Fruit fly (Drosophila melanogaster) whole organism, embryonic: ENCODE data around the gene CG11811.

Experiments used
- Ada2b ChIP-seq: fragments of 200-800 bp; sonication (Bioruptor generic); IDR thresholded peaks from 2 replicates; pipeline ENCODE4 v1.3.6; 2022; ENCODE audit warnings: missing biosample characterization, missing genetic modification characterization
- Adf1 ChIP-seq: fragments of 200-800 bp; sonication (Bioruptor generic); IDR thresholded peaks from 2 replicates; pipeline ENCODE4 v1.3.6; 2022; ENCODE audit warnings: missing biosample characterization, missing genetic modification characterization
- CG12104 ChIP-seq: fragments of 200-800 bp; sonication (Bioruptor generic); optimal IDR thresholded peaks from 3 replicates; lab custom pipeline; 2016; ENCODE audit warnings: missing biosample characterization, missing genetic modification characterization
- CG12391 ChIP-seq: fragments of 200-800 bp; sonication (Bioruptor generic); optimal IDR thresholded peaks from 3 replicates; lab custom pipeline; 2018; ENCODE audit warnings: missing biosample characterization, mild to moderate bottlenecking, missing genetic modification characterization, moderate library complexity
- CG13894 ChIP-seq: fragments of 200-800 bp; sonication (Bioruptor generic); optimal IDR thresholded peaks from 3 replicates; lab custom pipeline; 2018; ENCODE audit warnings: missing biosample characterization, mild to moderate bottlenecking, missing genetic modification characterization, moderate library complexity
- CG15269 ChIP-seq: fragments of 200-800 bp; sonication (Bioruptor generic); optimal IDR thresholded peaks from 2 replicates; lab custom pipeline; 2018; ENCODE audit warnings: missing biosample characterization, mild to moderate bottlenecking, missing genetic modification characterization, moderate library complexity
- CG3065 ChIP-seq: fragments of 200-800 bp; sonication (Bioruptor generic); optimal IDR thresholded peaks from 2 replicates; lab custom pipeline; 2016; ENCODE audit warnings: missing biosample characterization, missing genetic modification characterization
- CG34224 ChIP-seq: fragments of 200-800 bp; sonication (Bioruptor generic); IDR thresholded peaks from 3 replicates; pipeline ENCODE4 v1.3.6; 2022; ENCODE audit warnings: missing biosample characterization, missing genetic modification characterization; ENCODE audit not compliant: partially characterized antibody
- CG34422 ChIP-seq: fragments of 200-800 bp; sonication (Bioruptor generic); IDR thresholded peaks from 3 replicates; pipeline ENCODE4 v1.3.6; 2022; ENCODE audit warnings: missing biosample characterization, missing genetic modification characterization
- CG42726 ChIP-seq: fragments of 200-800 bp; sonication (Bioruptor generic); IDR thresholded peaks from 2 replicates; pipeline ENCODE4 v1.3.6; 2022; ENCODE audit warnings: missing biosample characterization, missing genetic modification characterization; ENCODE audit not compliant: partially characterized antibody
- CG5180 ChIP-seq: fragments of 200-800 bp; sonication (Bioruptor generic); optimal IDR thresholded peaks from 3 replicates; lab custom pipeline; 2017; ENCODE audit warnings: missing biosample characterization, missing genetic modification characterization, mild to moderate bottlenecking, moderate library complexity, missing genetic modification reagents
- CG6654 ChIP-seq: fragments of 200-800 bp; sonication (Bioruptor generic); optimal IDR thresholded peaks from 2 replicates; lab custom pipeline; 2017; ENCODE audit warnings: missing biosample characterization, mild to moderate bottlenecking, missing genetic modification characterization
- CG8290 ChIP-seq, 3 experiments: fragments of 200-800 bp; sonication (Bioruptor generic); optimal IDR thresholded peaks; 2 replicates each; lab custom pipeline; 2016 to 2019; ENCODE audit warnings: missing biosample characterization in 3 of 3, missing genetic modification characterization in 3 of 3, mild to moderate bottlenecking in 2 of 3, moderate library complexity in 1 of 3
- CG8478 ChIP-seq: fragments of >200 bp; optimal IDR thresholded peaks from 2 replicates; lab custom pipeline; 2018
- CG8944 ChIP-seq: fragments of 200-800 bp; sonication (Bioruptor generic); optimal IDR thresholded peaks from 3 replicates; lab custom pipeline; 2016; ENCODE audit warnings: missing biosample characterization, missing genetic modification characterization
- CG9609 ChIP-seq: fragments of 200-800 bp; sonication (Bioruptor generic); optimal IDR thresholded peaks from 3 replicates; lab custom pipeline; 2016; ENCODE audit warnings: missing biosample characterization, missing genetic modification characterization
- Drgx ChIP-seq: fragments of 200-800 bp; sonication (Bioruptor generic); IDR thresholded peaks from 2 replicates; pipeline ENCODE4 v1.3.6; 2022; ENCODE audit warnings: missing biosample characterization, missing genetic modification characterization
- Eip74EF ChIP-seq, 2 experiments: fragments of 200-800 bp in 1 of 2; fragments of >200 bp in 1 of 2; sonication (Bioruptor generic) in 1 of 2; optimal IDR thresholded peaks; 2 replicates each; lab custom pipeline; 2017 to 2019; ENCODE audit warnings: missing biosample characterization in 2 of 2, missing genetic modification characterization in 2 of 2, mild to moderate bottlenecking in 1 of 2, moderate library complexity in 1 of 2
- Ets65A ChIP-seq: fragments of 200-800 bp; sonication (Bioruptor generic); peaks from one replicate; lab custom pipeline; 2016; ENCODE audit warnings: missing biosample characterization, missing genetic modification characterization
- Hr78 ChIP-seq, 2 experiments: fragments of 200-800 bp in 1 of 2; fragments of >200 bp in 1 of 2; sonication (Bioruptor generic) in 1 of 2; optimal IDR thresholded peaks; 2 replicates each; lab custom pipeline; 2017 to 2019; ENCODE audit warnings: missing biosample characterization in 2 of 2, missing genetic modification characterization in 2 of 2, mild to moderate bottlenecking in 1 of 2, moderate library complexity in 1 of 2
- NfI ChIP-seq: fragments of 200-800 bp; sonication (Bioruptor generic); optimal IDR thresholded peaks from 3 replicates; lab custom pipeline; 2018; ENCODE audit warnings: missing biosample characterization, mild to moderate bottlenecking, missing genetic modification characterization, moderate library complexity
- Six4 ChIP-seq: fragments of 200-800 bp; sonication (Bioruptor generic); optimal IDR thresholded peaks from 2 replicates; lab custom pipeline; 2016; ENCODE audit warnings: missing biosample characterization, missing genetic modification characterization
- ato ChIP-seq: fragments of 200-800 bp; sonication (Bioruptor generic); IDR thresholded peaks from 2 replicates; pipeline ENCODE4 v1.3.6; 2022; ENCODE audit warnings: missing biosample characterization, missing genetic modification characterization; ENCODE audit not compliant: partially characterized antibody
- cg ChIP-seq: fragments of 200-800 bp; sonication (Bioruptor generic); optimal IDR thresholded peaks from 3 replicates; lab custom pipeline; 2019; ENCODE audit warnings: missing biosample characterization, mild to moderate bottlenecking, missing genetic modification characterization, moderate library complexity
- corto ChIP-seq: fragments of 200-800 bp; sonication (Bioruptor generic); optimal IDR thresholded peaks from 2 replicates; lab custom pipeline; 2016; ENCODE audit warnings: missing biosample characterization, mild to moderate bottlenecking, missing genetic modification characterization, moderate library complexity
- cwo ChIP-seq: fragments of 200-800 bp; sonication (Bioruptor generic); optimal IDR thresholded peaks from 3 replicates; lab custom pipeline; 2017; ENCODE audit warnings: missing biosample characterization, missing genetic modification characterization, mild to moderate bottlenecking, moderate library complexity, missing genetic modification reagents
- esg ChIP-seq: fragments of 200-800 bp; sonication (Bioruptor generic); conservative IDR thresholded peaks from 2 replicates; pipeline ENCODE4 v1.3.6; 2022; ENCODE audit warnings: missing biosample characterization, missing genetic modification characterization
- her ChIP-seq: fragments of 200-800 bp; sonication (Bioruptor generic); optimal IDR thresholded peaks from 2 replicates; lab custom pipeline; 2016; ENCODE audit warnings: missing biosample characterization, missing genetic modification characterization
- jing ChIP-seq: fragments of 200-800 bp; sonication (Bioruptor generic); optimal IDR thresholded peaks from 2 replicates; lab custom pipeline; 2018; ENCODE audit warnings: missing biosample characterization, mild to moderate bottlenecking, missing genetic modification characterization
- kni ChIP-seq: fragments of 200-800 bp; sonication (Bioruptor generic); optimal IDR thresholded peaks from 3 replicates; lab custom pipeline; 2017; ENCODE audit warnings: mild to moderate bottlenecking, missing biosample characterization, missing genetic modification reagents, missing genetic modification characterization
- mirr ChIP-seq: fragments of 200-800 bp; sonication (Bioruptor generic); optimal IDR thresholded peaks from 3 replicates; lab custom pipeline; 2018; ENCODE audit warnings: missing biosample characterization, mild to moderate bottlenecking, missing genetic modification characterization
- sqz ChIP-seq: fragments of 200-800 bp; sonication (Bioruptor generic); optimal IDR thresholded peaks from 3 replicates; lab custom pipeline; 2018; ENCODE audit warnings: missing biosample characterization, mild to moderate bottlenecking, missing genetic modification characterization
- sr ChIP-seq: fragments of 200-800 bp; sonication (Bioruptor generic); IDR thresholded peaks from 3 replicates; pipeline ENCODE4 v1.3.6; 2022; ENCODE audit warnings: missing biosample characterization, missing genetic modification characterization
- sug ChIP-seq: fragments of 200-800 bp; optimal IDR thresholded peaks from 2 replicates; lab custom pipeline; 2019; ENCODE audit warnings: missing biosample characterization, mild to moderate bottlenecking, missing genetic modification characterization, moderate library complexity
- tll ChIP-seq, 2 experiments: fragments of 200-800 bp in 1 of 2; fragments of >200 bp in 1 of 2; sonication (Bioruptor generic) in 1 of 2; optimal IDR thresholded peaks; 2 replicates each; lab custom pipeline; 2017 to 2019; ENCODE audit warnings: missing biosample characterization in 2 of 2, missing genetic modification characterization in 2 of 2, mild to moderate bottlenecking in 1 of 2, moderate library complexity in 1 of 2
- yki ChIP-seq: fragments of >200 bp; optimal IDR thresholded peaks from 3 replicates; lab custom pipeline; 2018
- z ChIP-seq: fragments of 200-800 bp; sonication (Bioruptor generic); IDR thresholded peaks from 3 replicates; pipeline ENCODE4 v1.3.6; 2022; ENCODE audit warnings: missing biosample characterization, missing genetic modification characterization
- zen2 ChIP-seq: fragments of 200-800 bp; sonication (Bioruptor generic); IDR thresholded peaks from 3 replicates; pipeline ENCODE4 v1.3.6; 2022; ENCODE audit warnings: missing biosample characterization, missing genetic modification characterization; ENCODE audit not compliant: partially characterized antibody

Gene CG11811

dm6 chr3L:10739109-10739665, 48.4 kb downstream of the CG11811 start (continued):
- TF ChIP-seq CG34224 (peak; percentile 49; the same call in 1 of the 3 replicates), sug (tag; lab: Kevin White, UChicago) (peak; percentile 4), z (GFP tag; lab: Robert Waterston, UW) (peak; percentile 57; the same call in 1 of the 3 replicates), Drgx (GFP tag; lab: Robert Waterston, UW) (no peak), tll (GFP tag; optimal IDR thresholded peaks at IDR 0.05; lab: Kevin White, UChicago) (no peak), Adf1 (peak; percentile 97), CG34422 (GFP tag; lab: Robert Waterston, UW) (no peak), CG42726 (GFP tag; lab: Robert Waterston, UW) (peak; percentile 13; the same call in 1 of the 2 replicates), sqz (no peak), CG12104 (no peak), CG12391 (tag; lab: Kevin White, UChicago) (no peak), mirr (GFP tag; lab: Kevin White, UChicago) (peak; percentile 65), Hr78 (GFP tag; optimal IDR thresholded peaks at IDR 0.05; lab: Kevin White, UChicago) (peak in 1 of 2 experiments; percentile 81), ato (GFP tag; lab: Robert Waterston, UW) (0 out of 2 replicates have a peak, but pooled peaks have one; percentile 9), Six4 (no peak), CG13894 (peak; percentile 50), jing (GFP tag; lab: Kevin White, UChicago) (no peak), Eip74EF (GFP tag; optimal IDR thresholded peaks at IDR 0.05; lab: Kevin White, UChicago) (no peak), Ets65A (GFP tag; lab: Kevin White, UChicago) (no peak), CG8478 (peak; percentile 7), CG3065 (GFP tag; lab: Kevin White, UChicago) (no peak), cg (GFP tag; lab: Kevin White, UChicago) (peak; percentile 65), CG8290 (GFP tag; optimal IDR thresholded peaks at IDR 0.05; lab: Kevin White, UChicago) (no peak), CG8290 (tag; optimal IDR thresholded peaks at IDR 0.05; lab: Kevin White, UChicago) (peak in 1 of 2 experiments; percentile 37), CG8944 (GFP tag; lab: Kevin White, UChicago) (no peak), NfI (GFP tag; lab: Kevin White, UChicago) (no peak), Ada2b (GFP tag; lab: Robert Waterston, UW) (no peak), cwo (GFP tag; lab: Kevin White, UChicago) (no peak), sr (GFP tag; lab: Robert Waterston, UW) (peak; percentile 75; the same call in 2 of the 3 replicates), CG6654 (GFP tag; lab: Kevin White, UChicago) (no peak), her (GFP tag; lab: Kevin White, UChicago) (peak; percentile 30), CG5180 (GFP tag; lab: Kevin White, UChicago) (peak; percentile 99), esg (GFP tag; lab: Robert Waterston, UW) (no peak), zen2 (GFP tag; lab: Robert Waterston, UW) (peak; percentile 53; the same call in 1 of the 3 replicates), CG9609 (GFP tag; lab: Kevin White, UChicago) (no peak), CG15269 (tag; lab: Kevin White, UChicago) (peak; percentile 64), kni (no peak), yki (lab: Kevin White, UChicago) (peak; percentile 75), corto (no peak)
